Worm (Caenorhabditis elegans) whole organism, L3 larva: ENCODE results near the gene F09E5.16.

Experiments
- R02D3.7 ChIP-seq: fragments of 150-350 bp; optimal IDR thresholded peaks from 2 replicates; lab custom pipeline; 2014; ENCODE audit warnings: missing biosample characterization, missing genetic modification characterization
- ZK546.5 ChIP-seq: sonication (generic microtip); optimal IDR thresholded peaks from 2 replicates; lab custom pipeline; 2017; ENCODE audit warnings: missing biosample characterization, missing genetic modification characterization
- aly-2 ChIP-seq: fragments of 150-350 bp; optimal IDR thresholded peaks from 2 replicates; lab custom pipeline; 2014; ENCODE audit warnings: missing biosample characterization, missing genetic modification characterization
- ama-1 ChIP-seq: fragments of 150-350 bp; optimal IDR thresholded peaks from 2 replicates; lab custom pipeline; 2018
- ceh-16 ChIP-seq: sonication (generic microtip); optimal IDR thresholded peaks from 2 replicates; lab custom pipeline; 2017; ENCODE audit warnings: missing biosample characterization, missing genetic modification characterization
- ceh-28 ChIP-seq: fragments of 150-350 bp; optimal IDR thresholded peaks from 2 replicates; lab custom pipeline; 2014; ENCODE audit warnings: missing biosample characterization, missing genetic modification reagents, missing genetic modification characterization
- ceh-82 ChIP-seq: fragments of 150-350 bp; optimal IDR thresholded peaks from 2 replicates; lab custom pipeline; 2014; ENCODE audit warnings: missing biosample characterization, missing genetic modification characterization
- ceh-9 ChIP-seq: sonication (generic microtip); optimal IDR thresholded peaks from 2 replicates; lab custom pipeline; 2018; ENCODE audit warnings: missing biosample characterization, missing genetic modification characterization
- daf-12 ChIP-seq: fragments of 150-350 bp; optimal IDR thresholded peaks from 2 replicates; lab custom pipeline; 2014; ENCODE audit warnings: missing biosample characterization, missing genetic modification reagents, missing genetic modification characterization
- egl-27 ChIP-seq: sonication (generic microtip); optimal IDR thresholded peaks from 4 replicates; lab custom pipeline; 2017; ENCODE audit warnings: missing biosample characterization, missing genetic modification reagents, missing genetic modification characterization
- egl-5 ChIP-seq: fragments of 150-350 bp; optimal IDR thresholded peaks from 2 replicates; lab custom pipeline; 2017; ENCODE audit warnings: missing biosample characterization, missing genetic modification reagents, missing genetic modification characterization, inconsistent platforms
- elt-1 ChIP-seq: fragments of 150-350 bp; optimal IDR thresholded peaks from 2 replicates; lab custom pipeline; 2014; ENCODE audit warnings: missing biosample characterization, missing genetic modification characterization
- elt-2 ChIP-seq: sonication (generic microtip); optimal IDR thresholded peaks from 2 replicates; lab custom pipeline; 2016; ENCODE audit warnings: missing genetic modification reagents, mild to moderate bottlenecking, missing genetic modification characterization, missing compliant biosample characterization
- elt-3 ChIP-seq, 3 experiments: fragments of 150-350 bp in 1 of 3; sonication (generic microtip) in 2 of 3; optimal IDR thresholded peaks; 2 replicates in 2 of 3; 4 replicates in 1 of 3; lab custom pipeline; 2014 to 2017; ENCODE audit warnings: missing biosample characterization in 3 of 3, missing genetic modification characterization in 3 of 3
- eor-1 ChIP-seq, 2 experiments: fragments of 150-350 bp; optimal IDR thresholded peaks; 2 replicates each; lab custom pipeline; 2014 to 2018; ENCODE audit warnings: missing biosample characterization in 2 of 2, missing genetic modification characterization in 2 of 2
- fkh-10 ChIP-seq: sonication (generic microtip); optimal IDR thresholded peaks from 2 replicates; lab custom pipeline; 2017; ENCODE audit warnings: missing biosample characterization, missing genetic modification reagents, missing genetic modification characterization
- fkh-2 ChIP-seq: fragments of 150-350 bp; optimal IDR thresholded peaks from 2 replicates; lab custom pipeline; 2014; ENCODE audit warnings: missing biosample characterization, missing genetic modification reagents, missing genetic modification characterization
- fos-1 ChIP-seq: fragments of 150-350 bp; optimal IDR thresholded peaks from 2 replicates; lab custom pipeline; 2014; ENCODE audit warnings: missing biosample characterization, missing genetic modification characterization
- hmg-11 ChIP-seq: sonication (generic microtip); optimal IDR thresholded peaks from 2 replicates; lab custom pipeline; 2016; ENCODE audit warnings: missing genetic modification characterization, missing compliant biosample characterization
- jun-1 ChIP-seq: fragments of 150-350 bp; optimal IDR thresholded peaks from 2 replicates; lab custom pipeline; 2014; ENCODE audit warnings: missing biosample characterization, missing genetic modification reagents, missing genetic modification characterization
- lin-15B ChIP-seq: fragments of 150-350 bp; optimal IDR thresholded peaks from 2 replicates; lab custom pipeline; 2014; ENCODE audit warnings: missing biosample characterization, missing genetic modification characterization
- lin-39 ChIP-seq: fragments of 150-350 bp; optimal IDR thresholded peaks from 2 replicates; lab custom pipeline; 2018; ENCODE audit warnings: missing biosample characterization, missing genetic modification reagents, missing genetic modification characterization
- lsy-12 ChIP-seq: sonication (generic microtip); optimal IDR thresholded peaks from 2 replicates; lab custom pipeline; 2016; ENCODE audit warnings: mild to moderate bottlenecking, missing genetic modification characterization, missing compliant biosample characterization
- mdl-1 ChIP-seq: fragments of 150-350 bp; optimal IDR thresholded peaks from 2 replicates; lab custom pipeline; 2014; ENCODE audit warnings: missing biosample characterization, missing genetic modification characterization
- mml-1 ChIP-seq: fragments of 150-350 bp; sonication (generic microtip); optimal IDR thresholded peaks from 3 replicates; lab custom pipeline; 2014; ENCODE audit warnings: missing biosample characterization, missing genetic modification characterization
- nfya-1 ChIP-seq: sonication (generic microtip); optimal IDR thresholded peaks from 2 replicates; lab custom pipeline; 2017; ENCODE audit warnings: missing genetic modification characterization, mild to moderate bottlenecking, missing compliant biosample characterization, antibody characterized with exemption, moderate library complexity; ENCODE audit not compliant: insufficient read depth
- nhr-11 ChIP-seq: fragments of 150-350 bp; optimal IDR thresholded peaks from 2 replicates; lab custom pipeline; 2014; ENCODE audit warnings: missing biosample characterization, missing genetic modification characterization
- nhr-12 ChIP-seq: fragments of 150-350 bp; optimal IDR thresholded peaks from 2 replicates; lab custom pipeline; 2014; ENCODE audit warnings: missing biosample characterization, missing genetic modification characterization
- nhr-23 ChIP-seq: fragments of 150-350 bp; optimal IDR thresholded peaks from 2 replicates; lab custom pipeline; 2014; ENCODE audit warnings: missing biosample characterization, missing genetic modification reagents, missing genetic modification characterization
- nhr-237 ChIP-seq: fragments of 150-350 bp; optimal IDR thresholded peaks from 2 replicates; lab custom pipeline; 2014; ENCODE audit warnings: missing biosample characterization, missing genetic modification characterization
- nhr-25 ChIP-seq: sonication (generic microtip); optimal IDR thresholded peaks from 2 replicates; lab custom pipeline; 2017; ENCODE audit warnings: missing biosample characterization, missing genetic modification characterization
- nhr-28 ChIP-seq: fragments of 150-350 bp; optimal IDR thresholded peaks from 2 replicates; lab custom pipeline; 2014; ENCODE audit warnings: missing biosample characterization, missing genetic modification characterization
- nhr-43 ChIP-seq: sonication (generic microtip); optimal IDR thresholded peaks from 2 replicates; lab custom pipeline; 2016; ENCODE audit warnings: mild to moderate bottlenecking, missing genetic modification characterization, missing compliant biosample characterization; ENCODE audit not compliant: poor library complexity, severe bottlenecking
- nhr-67 ChIP-seq: fragments of 150-350 bp; optimal IDR thresholded peaks from 2 replicates; lab custom pipeline; 2014; ENCODE audit warnings: missing biosample characterization, missing genetic modification characterization
- nhr-76 ChIP-seq: fragments of 150-350 bp; sonication (generic microtip); optimal IDR thresholded peaks from 5 replicates; lab custom pipeline; 2014; ENCODE audit warnings: missing biosample characterization, missing genetic modification characterization
- nhr-77 ChIP-seq: fragments of 150-350 bp; optimal IDR thresholded peaks from 2 replicates; lab custom pipeline; 2014; ENCODE audit warnings: missing biosample characterization, missing genetic modification characterization
- pha-4 ChIP-seq: fragments of 150-350 bp; optimal IDR thresholded peaks from 2 replicates; lab custom pipeline; 2014; ENCODE audit warnings: missing biosample characterization, missing genetic modification reagents, missing genetic modification characterization
- pqm-1 ChIP-seq: fragments of 150-350 bp; optimal IDR thresholded peaks from 2 replicates; lab custom pipeline; 2017; ENCODE audit warnings: missing biosample characterization, missing genetic modification characterization, inconsistent platforms
- sea-2 ChIP-seq: fragments of 150-350 bp; sonication (generic microtip); optimal IDR thresholded peaks from 4 replicates; lab custom pipeline; 2014; ENCODE audit warnings: missing biosample characterization, missing genetic modification reagents, missing genetic modification characterization
- skn-1 ChIP-seq: fragments of 150-350 bp; optimal IDR thresholded peaks from 2 replicates; lab custom pipeline; 2014; ENCODE audit warnings: missing biosample characterization, missing genetic modification characterization
- snpc-4 ChIP-seq: fragments of 150-350 bp; optimal IDR thresholded peaks from 2 replicates; lab custom pipeline; 2014; ENCODE audit warnings: missing biosample characterization, missing genetic modification characterization
- tbx-2 ChIP-seq: sonication (generic microtip); optimal IDR thresholded peaks from 2 replicates; lab custom pipeline; 2016; ENCODE audit warnings: mild to moderate bottlenecking, missing genetic modification characterization, missing compliant biosample characterization
- unc-39 ChIP-seq: sonication (generic microtip); optimal IDR thresholded peaks from 4 replicates; lab custom pipeline; 2017; ENCODE audit warnings: missing biosample characterization, missing genetic modification characterization
- unc-62 ChIP-seq: fragments of 150-350 bp; sonication (generic microtip); optimal IDR thresholded peaks from 4 replicates; lab custom pipeline; 2014; ENCODE audit warnings: missing biosample characterization, missing genetic modification reagents, missing genetic modification characterization
- zag-1 ChIP-seq: fragments of 150-350 bp; optimal IDR thresholded peaks from 2 replicates; lab custom pipeline; 2014; ENCODE audit warnings: missing biosample characterization, missing genetic modification characterization
- ztf-4 ChIP-seq: fragments of 150-350 bp; optimal IDR thresholded peaks from 2 replicates; lab custom pipeline; 2014; ENCODE audit warnings: missing biosample characterization, missing genetic modification characterization

Gene F09E5.16

ce11 chrII:5338301-5338700 is 27.2 kb downstream of the F09E5.16 start:
- no peak for TF ChIP-seq daf-12 (tag; lab: Kevin White, UChicago)
- no peak for TF ChIP-seq unc-62 (GFP tag; lab: Kevin White, UChicago)
- TF ChIP-seq nhr-237 (tag; lab: Kevin White, UChicago): no peak
- TF ChIP-seq elt-3 (tag; optimal IDR thresholded peaks at IDR 0.05; lab: Kevin White, UChicago): no peak
- peak; percentile 63 for TF ChIP-seq skn-1 (tag; lab: Kevin White, UChicago)
- no peak for TF ChIP-seq ztf-4
- TF ChIP-seq mdl-1 (tag; lab: Kevin White, UChicago): no peak
- no peak for TF ChIP-seq ZK546.5 (tag; lab: Kevin White, UChicago)
- TF ChIP-seq lin-15B (tag; lab: Kevin White, UChicago): no peak
- no peak for TF ChIP-seq unc-39 (tag; lab: Kevin White, UChicago)
- TF ChIP-seq snpc-4 (tag; lab: Kevin White, UChicago): peak; percentile 1
- TF ChIP-seq pqm-1 (tag; lab: Kevin White, UChicago): peak; percentile 48
- TF ChIP-seq nhr-23 (tag; lab: Kevin White, UChicago): no peak
- no peak for TF ChIP-seq nhr-25 (tag; lab: Kevin White, UChicago)
- TF ChIP-seq nhr-12 (tag; lab: Kevin White, UChicago): no peak
- TF ChIP-seq lsy-12 (tag; lab: Kevin White, UChicago): no peak
- TF ChIP-seq ceh-28 (tag; lab: Kevin White, UChicago): no peak
- no peak for TF ChIP-seq nhr-77
- no peak for TF ChIP-seq aly-2 (tag; lab: Kevin White, UChicago)
- TF ChIP-seq pha-4 (tag; lab: Kevin White, UChicago): peak; percentile 98
- TF ChIP-seq nhr-11 (tag; lab: Kevin White, UChicago): no peak
- TF ChIP-seq mml-1 (tag; lab: Kevin White, UChicago): no peak
- TF ChIP-seq tbx-2 (tag; lab: Kevin White, UChicago): no peak
- peak; percentile 31 for TF ChIP-seq nfya-1 (tag; lab: Kevin White, UChicago)
- TF ChIP-seq zag-1 (tag; lab: Kevin White, UChicago): no peak
- no peak for TF ChIP-seq nhr-28
- no peak for TF ChIP-seq nhr-43 (tag; lab: Kevin White, UChicago)
- TF ChIP-seq jun-1: peak; percentile 78
- TF ChIP-seq sea-2 (GFP tag; lab: Kevin White, UChicago): no peak
- no peak for TF ChIP-seq fkh-10 (GFP tag; lab: Kevin White, UChicago)
- TF ChIP-seq fos-1: no peak
- no peak for TF ChIP-seq ceh-82
- TF ChIP-seq R02D3.7 (tag; lab: Kevin White, UChicago): no peak
- TF ChIP-seq eor-1 (tag; optimal IDR thresholded peaks at IDR 0.05; lab: Kevin White, UChicago): no peak
- no peak for TF ChIP-seq egl-27 (tag; lab: Kevin White, UChicago)
- no peak for TF ChIP-seq ceh-16 (tag; lab: Kevin White, UChicago)
- peak; percentile 85 for TF ChIP-seq elt-2
- TF ChIP-seq fkh-2 (tag; lab: Kevin White, UChicago): no peak
- TF ChIP-seq egl-5: no peak
- no peak for TF ChIP-seq hmg-11 (tag; lab: Kevin White, UChicago)
- no peak for TF ChIP-seq ama-1 (lab: Kevin White, UChicago)
- no peak for TF ChIP-seq nhr-76 (tag; lab: Kevin White, UChicago)
- TF ChIP-seq elt-1: no peak
- no peak for TF ChIP-seq lin-39 (tag; lab: Kevin White, UChicago)
- TF ChIP-seq nhr-67 (tag; lab: Kevin White, UChicago): no peak
- TF ChIP-seq ceh-9 (tag; lab: Kevin White, UChicago): no peak
- TF ChIP-seq, all 47 proteins: peak for 7

- TF ChIP-seq fos-1 (peak; percentile 75), elt-2 (peak; percentile 55), nfya-1 (tag; lab: Kevin White, UChicago) (peak; percentile 7), ama-1 (lab: Kevin White, UChicago) (no peak), nhr-237 (tag; lab: Kevin White, UChicago) (no peak), ztf-4 (no peak), pha-4 (tag; lab: Kevin White, UChicago) (peak; percentile 38), nhr-23 (tag; lab: Kevin White, UChicago) (no peak), jun-1 (peak; percentile 2)
These were observed 28.1 kb downstream of the F09E5.16 start for ce11 chrII:5337495-5337840.
